Fruit fly (Drosophila melanogaster) whole organism, embryonic: ENCODE measurements around the gene osp.

Experiments
- CG1024 ChIP-seq: fragments of 200-800 bp; sonication (Bioruptor generic); IDR thresholded peaks from 2 replicates; pipeline ENCODE4 v1.3.6; 2022; ENCODE audit warnings: missing biosample characterization, missing genetic modification characterization
- CG10565 ChIP-seq: fragments of 200-800 bp; sonication (Bioruptor generic); optimal IDR thresholded peaks from 3 replicates; lab custom pipeline; 2016; ENCODE audit warnings: missing biosample characterization, mild to moderate bottlenecking, missing genetic modification characterization
- CG11085 ChIP-seq: fragments of 200-800 bp; sonication (Bioruptor generic); IDR thresholded peaks from 2 replicates; pipeline ENCODE4 v1.3.6; 2022; ENCODE audit warnings: missing biosample characterization, missing genetic modification characterization
- CG11398 ChIP-seq: fragments of 200-800 bp; sonication (Bioruptor generic); optimal IDR thresholded peaks from 2 replicates; lab custom pipeline; 2016; ENCODE audit warnings: missing biosample characterization, missing genetic modification characterization
- CG13894 ChIP-seq: fragments of 200-800 bp; sonication (Bioruptor generic); optimal IDR thresholded peaks from 3 replicates; lab custom pipeline; 2018; ENCODE audit warnings: missing biosample characterization, mild to moderate bottlenecking, missing genetic modification characterization, moderate library complexity
- CG14050 ChIP-seq: fragments of 200-800 bp; sonication (Bioruptor generic); IDR thresholded peaks from 3 replicates; pipeline ENCODE4 v1.3.6; 2022; ENCODE audit warnings: missing biosample characterization, missing genetic modification characterization
- CG14441 ChIP-seq: fragments of 200-800 bp; sonication (Bioruptor generic); IDR thresholded peaks from 2 replicates; pipeline ENCODE4 v1.3.6; 2022; ENCODE audit warnings: missing biosample characterization, missing genetic modification characterization
- CG15269 ChIP-seq: fragments of 200-800 bp; sonication (Bioruptor generic); optimal IDR thresholded peaks from 2 replicates; lab custom pipeline; 2018; ENCODE audit warnings: missing biosample characterization, mild to moderate bottlenecking, missing genetic modification characterization, moderate library complexity
- CG17361 ChIP-seq: fragments of 200-800 bp; sonication (Bioruptor generic); IDR thresholded peaks from 3 replicates; pipeline ENCODE4 v1.3.6; 2022; ENCODE audit warnings: missing biosample characterization, missing genetic modification characterization
- CG31224 ChIP-seq: fragments of 200-800 bp; sonication (Bioruptor generic); IDR thresholded peaks from 2 replicates; pipeline ENCODE4 v1.3.6; 2022; ENCODE audit warnings: missing biosample characterization, missing genetic modification characterization
- CG4360 ChIP-seq: fragments of 200-800 bp; sonication (Bioruptor generic); IDR thresholded peaks from 2 replicates; pipeline ENCODE4 v1.3.6; 2022; ENCODE audit warnings: missing biosample characterization, missing genetic modification characterization
- CG43689 ChIP-seq: fragments of 200-800 bp; sonication (Bioruptor generic); IDR thresholded peaks from 2 replicates; pipeline ENCODE4 v1.3.6; 2022; ENCODE audit warnings: missing biosample characterization, missing genetic modification characterization
- CG4854 ChIP-seq: fragments of 200-800 bp; sonication (Bioruptor generic); optimal IDR thresholded peaks from 2 replicates; lab custom pipeline; 2016; ENCODE audit warnings: missing biosample characterization, missing genetic modification characterization, inconsistent platforms
- CG6175 ChIP-seq: fragments of 200-800 bp; sonication (Bioruptor generic); IDR thresholded peaks from 3 replicates; pipeline ENCODE4 v1.3.6; 2022; ENCODE audit warnings: missing biosample characterization, missing genetic modification characterization
- CG7372 ChIP-seq: fragments of 200-800 bp; sonication (Bioruptor generic); IDR thresholded peaks from 2 replicates; pipeline ENCODE4 v1.3.6; 2022; ENCODE audit warnings: missing biosample characterization, missing genetic modification characterization
- CG7987 ChIP-seq: fragments of 200-800 bp; sonication (Bioruptor generic); optimal IDR thresholded peaks from 2 replicates; lab custom pipeline; 2018; ENCODE audit warnings: missing biosample characterization, mild to moderate bottlenecking, missing genetic modification characterization, moderate library complexity
- CG8089 ChIP-seq: fragments of 200-800 bp; sonication (Bioruptor generic); optimal IDR thresholded peaks from 3 replicates; lab custom pipeline; 2016; ENCODE audit warnings: missing biosample characterization, missing genetic modification characterization
- CG8924 ChIP-seq: fragments of 200-800 bp; optimal IDR thresholded peaks from 3 replicates; lab custom pipeline; 2019; ENCODE audit warnings: missing biosample characterization, mild to moderate bottlenecking, missing genetic modification characterization, moderate library complexity
- Dip2 ChIP-seq: fragments of 200-800 bp; sonication (Bioruptor generic); IDR thresholded peaks from 2 replicates; pipeline ENCODE4 v1.3.6; 2022; ENCODE audit warnings: missing biosample characterization, missing genetic modification characterization
- Dref ChIP-seq: fragments of 200-800 bp; sonication (Bioruptor generic); IDR thresholded peaks from 2 replicates; pipeline ENCODE4 v1.3.6; 2022; ENCODE audit warnings: missing biosample characterization, missing genetic modification characterization
- H2.0 ChIP-seq: fragments of 200-800 bp; sonication (Bioruptor generic); IDR thresholded peaks from 2 replicates; pipeline ENCODE4 v1.3.6; 2022; ENCODE audit warnings: missing biosample characterization, missing genetic modification characterization
- Jarid2 ChIP-seq: fragments of 200-800 bp; sonication (Bioruptor generic); optimal IDR thresholded peaks from 3 replicates; lab custom pipeline; 2017; ENCODE audit warnings: mild to moderate bottlenecking, missing biosample characterization, missing genetic modification reagents, missing genetic modification characterization
- Mad ChIP-seq: fragments of 200-800 bp; sonication (Bioruptor generic); optimal IDR thresholded peaks from 2 replicates; lab custom pipeline; 2016; ENCODE audit warnings: missing biosample characterization, missing genetic modification characterization
- Med ChIP-seq: fragments of 200-800 bp; sonication (Bioruptor generic); peaks from one replicate; lab custom pipeline; 2016; ENCODE audit warnings: missing biosample characterization, missing genetic modification characterization, mild to moderate bottlenecking, inconsistent platforms, moderate library complexity
- Meics ChIP-seq: fragments of 200-800 bp; sonication (Bioruptor generic); optimal IDR thresholded peaks from 2 replicates; lab custom pipeline; 2017; ENCODE audit warnings: missing biosample characterization, mild to moderate bottlenecking, missing genetic modification characterization
- PHDP ChIP-seq: fragments of 200-800 bp; sonication (Bioruptor generic); optimal IDR thresholded peaks from 3 replicates; lab custom pipeline; 2018; ENCODE audit warnings: missing biosample characterization, mild to moderate bottlenecking, missing genetic modification characterization, moderate library complexity
- Rx ChIP-seq: fragments of 200-800 bp; sonication (Bioruptor generic); IDR thresholded peaks from 2 replicates; pipeline ENCODE4 v1.3.6; 2022; ENCODE audit warnings: missing biosample characterization, missing genetic modification characterization
- Xrp1 ChIP-seq: fragments of 200-800 bp; sonication (Bioruptor generic); IDR thresholded peaks from 2 replicates; pipeline ENCODE4 v1.3.6; 2022; ENCODE audit warnings: missing biosample characterization, missing genetic modification characterization
- ash1 ChIP-seq: fragments of 200-800 bp; sonication (Bioruptor generic); optimal IDR thresholded peaks from 2 replicates; lab custom pipeline; 2018; ENCODE audit warnings: missing biosample characterization, mild to moderate bottlenecking, missing genetic modification characterization
- bab2 ChIP-seq: fragments of 200-800 bp; sonication (Bioruptor generic); optimal IDR thresholded peaks from 2 replicates; lab custom pipeline; 2016; ENCODE audit warnings: missing biosample characterization, missing genetic modification characterization
- caup ChIP-seq: fragments of 200-800 bp; sonication (Bioruptor generic); optimal IDR thresholded peaks from 3 replicates; lab custom pipeline; 2017; ENCODE audit warnings: missing biosample characterization, mild to moderate bottlenecking, missing genetic modification characterization, moderate library complexity; ENCODE audit not compliant: severe bottlenecking
- ci ChIP-seq: fragments of 200-800 bp; sonication (Bioruptor generic); IDR thresholded peaks from 3 replicates; pipeline ENCODE4 v1.3.6; 2022; ENCODE audit warnings: missing biosample characterization, missing genetic modification characterization
- dan ChIP-seq: fragments of 200-800 bp; sonication (Bioruptor generic); IDR thresholded peaks from 2 replicates; pipeline ENCODE4 v1.3.6; 2022; ENCODE audit warnings: missing biosample characterization, missing genetic modification characterization
- dmrt99B ChIP-seq: fragments of 200-800 bp; sonication (Bioruptor generic); optimal IDR thresholded peaks from 2 replicates; lab custom pipeline; 2018; ENCODE audit warnings: missing biosample characterization, mild to moderate bottlenecking, missing genetic modification characterization, moderate library complexity
- hb ChIP-seq: fragments of 200-800 bp; sonication (Bioruptor generic); IDR thresholded peaks from 3 replicates; pipeline ENCODE4 v1.3.6; 2022; ENCODE audit warnings: missing biosample characterization, missing genetic modification characterization; ENCODE audit not compliant: partially characterized antibody
- her ChIP-seq: fragments of 200-800 bp; sonication (Bioruptor generic); optimal IDR thresholded peaks from 2 replicates; lab custom pipeline; 2016; ENCODE audit warnings: missing biosample characterization, missing genetic modification characterization
- hkb ChIP-seq, 2 experiments: fragments of 200-800 bp in 1 of 2; fragments of >200 bp in 1 of 2; sonication (Bioruptor generic) in 1 of 2; IDR thresholded peaks in 1 of 2; optimal IDR thresholded peaks in 1 of 2; 2 replicates each; pipeline versions ENCODE4 v1.3.6 to Lab custom; 2017 to 2022; ENCODE audit warnings: missing biosample characterization in 1 of 2, missing genetic modification characterization in 1 of 2
- jigr1 ChIP-seq: fragments of 200-800 bp; sonication (Bioruptor generic); IDR thresholded peaks from 3 replicates; pipeline ENCODE4 v1.3.6; 2022; ENCODE audit warnings: missing biosample characterization, missing genetic modification characterization
- org-1 ChIP-seq: fragments of 200-800 bp; sonication (Bioruptor generic); optimal IDR thresholded peaks from 2 replicates; lab custom pipeline; 2017; ENCODE audit warnings: missing biosample characterization, missing genetic modification characterization
- pum ChIP-seq: fragments of 200-800 bp; sonication (Bioruptor generic); optimal IDR thresholded peaks from 2 replicates; lab custom pipeline; 2016; ENCODE audit warnings: missing biosample characterization, missing genetic modification characterization
- run ChIP-seq: fragments of 200-800 bp; sonication (Bioruptor generic); optimal IDR thresholded peaks from 3 replicates; lab custom pipeline; 2018; ENCODE audit warnings: missing biosample characterization, mild to moderate bottlenecking, missing genetic modification characterization
- salm ChIP-seq: fragments of 200-800 bp; sonication (Bioruptor generic); optimal IDR thresholded peaks from 2 replicates; lab custom pipeline; 2018; ENCODE audit warnings: missing biosample characterization, mild to moderate bottlenecking, missing genetic modification characterization
- sens ChIP-seq: fragments of 200-800 bp; sonication (Bioruptor generic); peaks from one replicate; lab custom pipeline; 2016; ENCODE audit warnings: missing biosample characterization, missing genetic modification characterization
- sna ChIP-seq: fragments of 200-800 bp; sonication (Bioruptor generic); IDR thresholded peaks from 2 replicates; pipeline ENCODE4 v1.3.6; 2022; ENCODE audit warnings: missing biosample characterization, missing genetic modification characterization; ENCODE audit not compliant: partially characterized antibody
- sug ChIP-seq: fragments of 200-800 bp; optimal IDR thresholded peaks from 2 replicates; lab custom pipeline; 2019; ENCODE audit warnings: missing biosample characterization, mild to moderate bottlenecking, missing genetic modification characterization, moderate library complexity
- tio ChIP-seq: fragments of 200-800 bp; sonication (Bioruptor generic); optimal IDR thresholded peaks from 2 replicates; lab custom pipeline; 2017; ENCODE audit warnings: missing biosample characterization, missing genetic modification characterization, inconsistent platforms
- trh ChIP-seq: fragments of 200-800 bp; sonication (Bioruptor generic); optimal IDR thresholded peaks from 2 replicates; lab custom pipeline; 2016; ENCODE audit warnings: missing biosample characterization, missing genetic modification characterization
- vvl ChIP-seq: fragments of 200-800 bp; sonication (Bioruptor generic); IDR thresholded peaks from 2 replicates; pipeline ENCODE4 v1.3.6; 2022; ENCODE audit warnings: missing biosample characterization, missing genetic modification characterization
- zen2 ChIP-seq: fragments of 200-800 bp; sonication (Bioruptor generic); IDR thresholded peaks from 3 replicates; pipeline ENCODE4 v1.3.6; 2022; ENCODE audit warnings: missing biosample characterization, missing genetic modification characterization; ENCODE audit not compliant: partially characterized antibody
- zfh1 ChIP-seq: fragments of 200-800 bp; sonication (Bioruptor generic); IDR thresholded peaks from 3 replicates; pipeline ENCODE4 v1.3.6; 2022; ENCODE audit warnings: missing biosample characterization, missing genetic modification characterization

The osp gene

dm6 chr2L:14630988-14631723, 58.0 kb downstream of the osp start (continued):
- TF ChIP-seq org-1 (GFP tag; lab: Kevin White, UChicago), result no peak
- peak; percentile 54; the same call in 1 of the 3 replicates for TF ChIP-seq zfh1 (GFP tag; lab: Robert Waterston, UW)
- no peak for TF ChIP-seq CG15269 (tag; lab: Kevin White, UChicago)
- no peak for TF ChIP-seq CG31224
- no peak for TF ChIP-seq CG13894 (tag; lab: Kevin White, UChicago)
- TF ChIP-seq ash1 (GFP tag; lab: Kevin White, UChicago), result no peak
- no peak for TF ChIP-seq sna (GFP tag; lab: Robert Waterston, UW)
- no peak for TF ChIP-seq CG7987 (GFP tag; lab: Kevin White, UChicago)
- TF ChIP-seq Xrp1 (GFP tag; lab: Robert Waterston, UW), result peak; percentile 31; the same call in 1 of the 2 replicates
- no peak for TF ChIP-seq dan (GFP tag; lab: Robert Waterston, UW)
- no peak for TF ChIP-seq CG7372 (GFP tag; lab: Robert Waterston, UW)
- no peak for TF ChIP-seq Meics
- peak; percentile 55 for TF ChIP-seq Med (GFP tag; lab: Kevin White, UChicago)
- no peak for TF ChIP-seq Jarid2 (GFP tag; lab: Kevin White, UChicago)
- TF ChIP-seq CG17361 (GFP tag; lab: Robert Waterston, UW), result 0 out of 3 replicates have a peak, but pooled peaks have one; percentile 20
- TF ChIP-seq dmrt99B, result peak; percentile 41
- no peak for TF ChIP-seq CG10565 (GFP tag; lab: Kevin White, UChicago)
- no peak for TF ChIP-seq jigr1 (GFP tag; lab: Robert Waterston, UW)
- TF ChIP-seq CG6175 (GFP tag; lab: Robert Waterston, UW), result no peak
- no peak for TF ChIP-seq CG14050 (GFP tag; lab: Robert Waterston, UW)
- TF ChIP-seq Dref, result no peak
- no peak for TF ChIP-seq bab2 (GFP tag; lab: Kevin White, UChicago)
- no peak for TF ChIP-seq pum (GFP tag; lab: Kevin White, UChicago)
- peak; percentile 55; the same call in 1 of the 3 replicates for TF ChIP-seq ci (GFP tag; lab: Robert Waterston, UW)
- no peak for TF ChIP-seq her
- 0 out of 2 replicates have a peak, but pooled peaks have one; percentile 15 for TF ChIP-seq CG14441 (GFP tag; lab: Robert Waterston, UW)
- TF ChIP-seq PHDP (tag; lab: Kevin White, UChicago), result no peak
- TF ChIP-seq caup (GFP tag; lab: Kevin White, UChicago), result no peak
- no peak for TF ChIP-seq CG1024 (GFP tag; lab: Robert Waterston, UW)
- TF ChIP-seq zen2 (GFP tag; lab: Robert Waterston, UW), result no peak
- peak; percentile 76 for TF ChIP-seq sens (GFP tag; lab: Kevin White, UChicago)
- TF ChIP-seq hkb (optimal IDR thresholded peaks at IDR 0.05; lab: Kevin White, UChicago), result no peak
- TF ChIP-seq hkb (GFP tag; IDR thresholded peaks at IDR 0.05; lab: Robert Waterston, UW), result no peak
- TF ChIP-seq CG8924 (tag; lab: Kevin White, UChicago), result no peak
- no peak for TF ChIP-seq vvl
- no peak for TF ChIP-seq CG43689
- no peak for TF ChIP-seq Mad
- TF ChIP-seq H2.0 (GFP tag; lab: Robert Waterston, UW), result no peak
- no peak for TF ChIP-seq hb (GFP tag; lab: Robert Waterston, UW)
- TF ChIP-seq CG4854 (GFP tag; lab: Kevin White, UChicago), result no peak
- no peak for TF ChIP-seq CG11398 (GFP tag; lab: Kevin White, UChicago)
- TF ChIP-seq run, result no peak
- no peak for TF ChIP-seq CG8089 (GFP tag; lab: Kevin White, UChicago)
- TF ChIP-seq sug (tag; lab: Kevin White, UChicago), result no peak
- no peak for TF ChIP-seq tio (GFP tag; lab: Kevin White, UChicago)
- no peak for TF ChIP-seq Rx (GFP tag; lab: Robert Waterston, UW)
- TF ChIP-seq CG4360 (GFP tag; lab: Robert Waterston, UW), result no peak
- TF ChIP-seq Dip2 (GFP tag; lab: Robert Waterston, UW), result no peak
- TF ChIP-seq salm (tag; lab: Kevin White, UChicago), result no peak
- TF ChIP-seq CG11085 (GFP tag; lab: Robert Waterston, UW), result no peak
- no peak for TF ChIP-seq trh
